Worm (Caenorhabditis elegans) whole organism, mixed stage, embryonic: ENCODE results near the gene clc-20.

Source experiments
- M03D4.4 ChIP-seq: sonication (generic microtip); optimal IDR thresholded peaks from 2 replicates; lab custom pipeline; 2017; ENCODE audit warnings: mild to moderate bottlenecking, missing genetic modification characterization, missing compliant biosample characterization
- blmp-1 ChIP-seq: fragments of 150-350 bp; optimal IDR thresholded peaks from 2 replicates; lab custom pipeline; 2014; ENCODE audit warnings: missing biosample characterization, missing genetic modification characterization
- ceh-39 ChIP-seq: fragments of 150-350 bp; optimal IDR thresholded peaks from 2 replicates; lab custom pipeline; 2014; ENCODE audit warnings: missing biosample characterization, missing genetic modification characterization
- ceh-43 ChIP-seq: fragments of 200-800 bp; sonication (Bioruptor generic); optimal IDR thresholded peaks from 2 replicates; lab custom pipeline; 2018; ENCODE audit warnings: mild to moderate bottlenecking, missing genetic modification characterization, moderate library complexity, missing compliant biosample characterization
- ceh-83 ChIP-seq: fragments of 200-800 bp; sonication (Bioruptor generic); optimal IDR thresholded peaks from 2 replicates; lab custom pipeline; 2018; ENCODE audit warnings: mild to moderate bottlenecking, missing genetic modification characterization, missing compliant biosample characterization
- ces-1 ChIP-seq: fragments of 150-350 bp; optimal IDR thresholded peaks from 2 replicates; lab custom pipeline; 2014; ENCODE audit warnings: missing biosample characterization, missing genetic modification reagents, missing genetic modification characterization
- cnd-1 ChIP-seq: fragments of 200-800 bp; sonication (Bioruptor generic); optimal IDR thresholded peaks from 2 replicates; lab custom pipeline; 2018; ENCODE audit warnings: mild to moderate bottlenecking, missing genetic modification characterization, missing compliant biosample characterization
- drap-1 ChIP-seq: fragments of 200-800 bp; sonication (Bioruptor generic); optimal IDR thresholded peaks from 3 replicates; lab custom pipeline; 2018; ENCODE audit warnings: mild to moderate bottlenecking, missing genetic modification characterization, missing compliant biosample characterization
- elt-1 ChIP-seq: sonication (generic microtip); optimal IDR thresholded peaks from 2 replicates; lab custom pipeline; 2017; ENCODE audit warnings: missing genetic modification characterization, mild to moderate bottlenecking, missing compliant biosample characterization, antibody characterized with exemption, moderate library complexity, borderline replicate concordance; ENCODE audit not compliant: insufficient read depth
- elt-3 ChIP-seq: fragments of 150-350 bp; optimal IDR thresholded peaks from 2 replicates; lab custom pipeline; 2014; ENCODE audit warnings: missing biosample characterization, missing genetic modification characterization
- flh-1 ChIP-seq: fragments of 200-800 bp; sonication (Bioruptor generic); optimal IDR thresholded peaks from 2 replicates; lab custom pipeline; 2018; ENCODE audit warnings: mild to moderate bottlenecking, missing genetic modification characterization, moderate library complexity, missing compliant biosample characterization
- ham-2 ChIP-seq: fragments of 200-800 bp; sonication (Bioruptor generic); optimal IDR thresholded peaks from 2 replicates; lab custom pipeline; 2018; ENCODE audit warnings: mild to moderate bottlenecking, missing genetic modification characterization, missing compliant biosample characterization
- hlh-1 ChIP-seq: fragments of 150-350 bp; optimal IDR thresholded peaks from 2 replicates; lab custom pipeline; 2014; ENCODE audit warnings: missing biosample characterization, missing genetic modification reagents, missing genetic modification characterization
- lin-13 ChIP-seq: fragments of 150-350 bp; optimal IDR thresholded peaks from 2 replicates; lab custom pipeline; 2014; ENCODE audit warnings: missing biosample characterization, missing genetic modification characterization
- lin-32 ChIP-seq: fragments of 200-800 bp; sonication (Bioruptor generic); optimal IDR thresholded peaks from 2 replicates; lab custom pipeline; 2018; ENCODE audit warnings: mild to moderate bottlenecking, missing genetic modification characterization, missing compliant biosample characterization
- lsy-2 ChIP-seq: fragments of 150-350 bp; optimal IDR thresholded peaks from 2 replicates; lab custom pipeline; 2014; ENCODE audit warnings: missing biosample characterization, missing genetic modification characterization
- mab-5 ChIP-seq: fragments of 150-350 bp; optimal IDR thresholded peaks from 2 replicates; lab custom pipeline; 2014; ENCODE audit warnings: missing biosample characterization, missing genetic modification characterization
- mep-1 ChIP-seq: fragments of 150-350 bp; optimal IDR thresholded peaks from 2 replicates; lab custom pipeline; 2017; ENCODE audit warnings: missing biosample characterization, missing genetic modification reagents, missing genetic modification characterization, inconsistent platforms
- mls-2 ChIP-seq: sonication (generic microtip); optimal IDR thresholded peaks from 2 replicates; lab custom pipeline; 2016; ENCODE audit warnings: mild to moderate bottlenecking, missing genetic modification characterization, moderate library complexity, missing compliant biosample characterization
- nhr-12 ChIP-seq: fragments of 150-350 bp; optimal IDR thresholded peaks from 2 replicates; lab custom pipeline; 2014; ENCODE audit warnings: missing biosample characterization, missing genetic modification characterization
- nhr-2 ChIP-seq: fragments of 150-350 bp; optimal IDR thresholded peaks from 2 replicates; lab custom pipeline; 2014; ENCODE audit warnings: missing biosample characterization, missing genetic modification characterization
- nhr-237 ChIP-seq: fragments of 150-350 bp; optimal IDR thresholded peaks from 2 replicates; lab custom pipeline; 2014; ENCODE audit warnings: missing biosample characterization, missing genetic modification characterization
- nhr-76 ChIP-seq: sonication (generic microtip); optimal IDR thresholded peaks from 2 replicates; lab custom pipeline; 2017; ENCODE audit warnings: missing biosample characterization, missing genetic modification characterization
- pha-4 ChIP-seq: fragments of 150-350 bp; optimal IDR thresholded peaks from 2 replicates; lab custom pipeline; 2018; ENCODE audit warnings: missing biosample characterization, missing genetic modification reagents, missing genetic modification characterization
- sem-2 ChIP-seq: fragments of 200-800 bp; sonication (Bioruptor generic); optimal IDR thresholded peaks from 2 replicates; lab custom pipeline; 2018; ENCODE audit warnings: mild to moderate bottlenecking, missing genetic modification characterization, missing compliant biosample characterization
- sptf-1 ChIP-seq: sonication (generic microtip); optimal IDR thresholded peaks from 2 replicates; lab custom pipeline; 2017; ENCODE audit warnings: mild to moderate bottlenecking, missing genetic modification characterization, moderate library complexity, missing compliant biosample characterization
- tbx-8 ChIP-seq: fragments of 200-800 bp; sonication (Bioruptor generic); optimal IDR thresholded peaks from 2 replicates; lab custom pipeline; 2018; ENCODE audit warnings: mild to moderate bottlenecking, missing genetic modification characterization, moderate library complexity, missing compliant biosample characterization
- unc-120 ChIP-seq: sonication (generic microtip); optimal IDR thresholded peaks from 2 replicates; lab custom pipeline; 2017; ENCODE audit warnings: missing genetic modification characterization, missing compliant biosample characterization; ENCODE audit not compliant: poor library complexity, severe bottlenecking
- unc-39 ChIP-seq: fragments of 150-350 bp; optimal IDR thresholded peaks from 2 replicates; lab custom pipeline; 2014; ENCODE audit warnings: missing biosample characterization, missing genetic modification characterization
- zip-8 ChIP-seq: fragments of 150-350 bp; optimal IDR thresholded peaks from 2 replicates; lab custom pipeline; 2014; ENCODE audit warnings: missing biosample characterization, missing genetic modification characterization
- ztf-11 ChIP-seq: fragments of 150-350 bp; optimal IDR thresholded peaks from 2 replicates; lab custom pipeline; 2014; ENCODE audit warnings: missing biosample characterization, missing genetic modification characterization

The clc-20 gene

ce11 chrIII:853859-854359 is 18.5 kb upstream of the clc-20 start, which contains the start of the genes rnp-5 and tag-51:
Gene rnp-5 (minus strand): TSS chrIII:853909.
Gene tag-51 (plus strand): TSS chrIII:854221.
- TF ChIP-seq elt-3 (tag; lab: Kevin White, UChicago) (no peak), nhr-2 (no peak), mab-5 (tag; lab: Kevin White, UChicago) (no peak), drap-1 (GFP tag; lab: Kevin White, UChicago) (no peak), blmp-1 (tag; lab: Kevin White, UChicago) (no peak), sem-2 (GFP tag; lab: Kevin White, UChicago) (no peak), lin-13 (tag; lab: Kevin White, UChicago) (no peak), ceh-39 (tag; lab: Kevin White, UChicago) (peak; percentile 10)

- TF ChIP-seq ces-1 (GFP tag; lab: Kevin White, UChicago), result no peak
- TF ChIP-seq mab-5 (tag; lab: Kevin White, UChicago), result no peak
- no peak for TF ChIP-seq nhr-12
- no peak for TF ChIP-seq sem-2 (GFP tag; lab: Kevin White, UChicago)
- TF ChIP-seq sptf-1, result no peak
- no peak for TF ChIP-seq lin-32 (GFP tag; lab: Kevin White, UChicago)
- no peak for TF ChIP-seq nhr-237 (tag; lab: Kevin White, UChicago)
- TF ChIP-seq zip-8, result no peak
- TF ChIP-seq elt-3 (tag; lab: Kevin White, UChicago), result no peak
Measured at ce11 chrIII:856260-856659, 16.1 kb upstream of the clc-20 start, which contains the start of gene K02F3.12. Gene K02F3.12 (plus strand): TSS chrIII:856560.

ce11 chrIII:856908-857307 is 15.5 kb upstream of the clc-20 start:
- TF ChIP-seq ceh-83 (no peak), sem-2 (GFP tag; lab: Kevin White, UChicago) (no peak), tbx-8 (GFP tag; lab: Kevin White, UChicago) (no peak), nhr-237 (tag; lab: Kevin White, UChicago) (no peak), sptf-1 (no peak), lin-32 (GFP tag; lab: Kevin White, UChicago) (no peak), unc-39 (tag; lab: Kevin White, UChicago) (no peak), flh-1 (GFP tag; lab: Kevin White, UChicago) (no peak), drap-1 (GFP tag; lab: Kevin White, UChicago) (no peak), nhr-76 (no peak)

ce11 chrIII:859898-860297 is 12.5 kb upstream of the clc-20 start, which contains the start of gene exos-4.2:
Gene exos-4.2 (plus strand): TSS chrIII:860198.
- no peak for TF ChIP-seq ztf-11 (tag; lab: Kevin White, UChicago)
- TF ChIP-seq nhr-2, result no peak

- TF ChIP-seq ceh-83, result no peak
- TF ChIP-seq ces-1 (GFP tag; lab: Kevin White, UChicago), result peak; percentile 93
Measured at ce11 chrIII:861819-862356, 10.5 kb upstream of the clc-20 start, which contains the start of gene arx-4. Gene arx-4 (plus strand): TSS chrIII:862306.

- TF ChIP-seq tbx-8 (GFP tag; lab: Kevin White, UChicago), result no peak
- TF ChIP-seq lin-32 (GFP tag; lab: Kevin White, UChicago), result peak; percentile 69
Measured at ce11 chrIII:868866-869265, 3.5 kb upstream of the clc-20 start.

ce11 chrIII:869869-870268 is 2.5 kb upstream of the clc-20 start, which contains the start of gene T24C4.2:
Gene T24C4.2 (minus strand): TSS chrIII:869969.
- peak; percentile 47 for TF ChIP-seq ceh-39 (tag; lab: Kevin White, UChicago)
- TF ChIP-seq M03D4.4 (tag; lab: Kevin White, UChicago), result no peak
- no peak for TF ChIP-seq sem-2 (GFP tag; lab: Kevin White, UChicago)
- TF ChIP-seq lsy-2 (tag; lab: Kevin White, UChicago), result no peak
- no peak for TF ChIP-seq ham-2 (GFP tag; lab: Kevin White, UChicago)
- no peak for TF ChIP-seq ceh-43
- TF ChIP-seq nhr-2, result no peak
- TF ChIP-seq flh-1 (GFP tag; lab: Kevin White, UChicago), result no peak
- TF ChIP-seq mls-2 (tag; lab: Kevin White, UChicago), result no peak
- no peak for TF ChIP-seq unc-120 (tag; lab: Kevin White, UChicago)
- TF ChIP-seq zip-8, result peak; percentile 42
- TF ChIP-seq pha-4 (tag; lab: Kevin White, UChicago), result no peak
- TF ChIP-seq hlh-1, result no peak
- no peak for TF ChIP-seq ces-1 (GFP tag; lab: Kevin White, UChicago)
- TF ChIP-seq lin-32 (GFP tag; lab: Kevin White, UChicago), result peak; percentile 22
- no peak for TF ChIP-seq elt-1
- no peak for TF ChIP-seq mep-1
- peak; percentile 20 for TF ChIP-seq cnd-1
